Worm (Caenorhabditis elegans) whole organism, late embryonic: ENCODE results near the gene moc-1.

Source experiments
- C08G9.2 ChIP-seq: sonication (generic microtip); optimal IDR thresholded peaks from 2 replicates; lab custom pipeline; 2016; ENCODE audit warnings: mild to moderate bottlenecking, missing genetic modification characterization, moderate library complexity, missing compliant biosample characterization
- C38D4.7 ChIP-seq: fragments of 200-800 bp; sonication (Bioruptor generic); optimal IDR thresholded peaks from 2 replicates; lab custom pipeline; 2018; ENCODE audit warnings: mild to moderate bottlenecking, missing genetic modification characterization, moderate library complexity, missing compliant biosample characterization
- K02D7.2 ChIP-seq: sonication (generic microtip); optimal IDR thresholded peaks from 2 replicates; lab custom pipeline; 2017; ENCODE audit warnings: mild to moderate bottlenecking, missing genetic modification characterization, missing compliant biosample characterization
- K09A11.1 ChIP-seq: sonication (generic microtip); optimal IDR thresholded peaks from 2 replicates; lab custom pipeline; 2017; ENCODE audit warnings: antibody characterized with exemption, mild to moderate bottlenecking, missing genetic modification characterization, missing compliant biosample characterization; ENCODE audit not compliant: insufficient read depth
- Y22D7AL.16 ChIP-seq: sonication (generic microtip); optimal IDR thresholded peaks from 2 replicates; lab custom pipeline; 2016; ENCODE audit warnings: missing genetic modification characterization, missing compliant biosample characterization
- ama-1 ChIP-seq: fragments of 150-350 bp; optimal IDR thresholded peaks from 2 replicates; lab custom pipeline; 2014
- ceh-19 ChIP-seq: fragments of 200-800 bp; sonication (Bioruptor generic); optimal IDR thresholded peaks from 2 replicates; lab custom pipeline; 2018; ENCODE audit warnings: mild to moderate bottlenecking, missing genetic modification characterization, missing compliant biosample characterization
- ceh-2 ChIP-seq: sonication (generic microtip); optimal IDR thresholded peaks from 2 replicates; lab custom pipeline; 2016; ENCODE audit warnings: missing genotype, missing genetic modification characterization, missing compliant biosample characterization
- ceh-24 ChIP-seq: sonication (generic microtip); optimal IDR thresholded peaks from 2 replicates; lab custom pipeline; 2016; ENCODE audit warnings: mild to moderate bottlenecking, missing genetic modification characterization, missing compliant biosample characterization
- ceh-30 ChIP-seq: fragments of 150-350 bp; optimal IDR thresholded peaks from 2 replicates; lab custom pipeline; 2014; ENCODE audit warnings: missing biosample characterization, missing genetic modification characterization
- ceh-31 ChIP-seq: sonication (generic microtip); optimal IDR thresholded peaks from 2 replicates; lab custom pipeline; 2016; ENCODE audit warnings: missing genetic modification characterization, missing compliant biosample characterization
- che-1 ChIP-seq: sonication (generic microtip); optimal IDR thresholded peaks from 2 replicates; lab custom pipeline; 2016; ENCODE audit warnings: mild to moderate bottlenecking, missing genetic modification characterization, missing compliant biosample characterization
- ets-4 ChIP-seq: sonication (generic microtip); optimal IDR thresholded peaks from 2 replicates; lab custom pipeline; 2016; ENCODE audit warnings: missing genetic modification characterization, missing compliant biosample characterization
- eyg-1 ChIP-seq: sonication (generic microtip); optimal IDR thresholded peaks from 2 replicates; lab custom pipeline; 2016; ENCODE audit warnings: missing genotype, missing genetic modification characterization, missing compliant biosample characterization
- fkh-6 ChIP-seq: sonication (generic microtip); optimal IDR thresholded peaks from 2 replicates; lab custom pipeline; 2016; ENCODE audit warnings: missing genetic modification characterization, missing compliant biosample characterization
- gmeb-2 ChIP-seq: sonication (generic microtip); optimal IDR thresholded peaks from 2 replicates; lab custom pipeline; 2016; ENCODE audit warnings: missing genetic modification characterization, inconsistent platforms, missing compliant biosample characterization
- hlh-30 ChIP-seq: sonication (generic microtip); optimal IDR thresholded peaks from 2 replicates; lab custom pipeline; 2017; ENCODE audit warnings: antibody characterized with exemption, missing genetic modification characterization, missing compliant biosample characterization; ENCODE audit not compliant: insufficient read depth
- hlh-6 ChIP-seq: sonication (generic microtip); optimal IDR thresholded peaks from 2 replicates; lab custom pipeline; 2016; ENCODE audit warnings: missing genotype, missing genetic modification characterization, missing compliant biosample characterization
- lin-11 ChIP-seq: fragments of 200-800 bp; sonication (Bioruptor generic); optimal IDR thresholded peaks from 2 replicates; lab custom pipeline; 2018; ENCODE audit warnings: mild to moderate bottlenecking, missing genetic modification characterization, missing compliant biosample characterization
- nhr-232 ChIP-seq: sonication (generic microtip); optimal IDR thresholded peaks from 2 replicates; lab custom pipeline; 2016; ENCODE audit warnings: missing genetic modification characterization, missing compliant biosample characterization
- npax-4 ChIP-seq: sonication (generic microtip); optimal IDR thresholded peaks from 2 replicates; lab custom pipeline; 2016; ENCODE audit warnings: missing genetic modification characterization, missing compliant biosample characterization
- odd-2 ChIP-seq: sonication (generic microtip); optimal IDR thresholded peaks from 2 replicates; lab custom pipeline; 2017; ENCODE audit warnings: antibody characterized with exemption, mild to moderate bottlenecking, missing genetic modification characterization, missing compliant biosample characterization
- pha-2 ChIP-seq: sonication (generic microtip); optimal IDR thresholded peaks from 2 replicates; lab custom pipeline; 2017; ENCODE audit warnings: mild to moderate bottlenecking, missing genetic modification characterization, missing compliant biosample characterization
- pqm-1 ChIP-seq: sonication (generic microtip); optimal IDR thresholded peaks from 2 replicates; lab custom pipeline; 2016; ENCODE audit warnings: missing genetic modification characterization, missing compliant biosample characterization
- pros-1 ChIP-seq: fragments of 150-350 bp; optimal IDR thresholded peaks from 2 replicates; lab custom pipeline; 2014; ENCODE audit warnings: missing biosample characterization, missing genetic modification reagents, missing genetic modification characterization
- rnt-1 ChIP-seq: sonication (generic microtip); optimal IDR thresholded peaks from 2 replicates; lab custom pipeline; 2016; ENCODE audit warnings: missing genetic modification characterization, missing compliant biosample characterization
- sdc-2 ChIP-seq: sonication (generic microtip); optimal IDR thresholded peaks from 2 replicates; lab custom pipeline; 2016; ENCODE audit warnings: missing genotype, missing genetic modification characterization, missing compliant biosample characterization
- sox-4 ChIP-seq: sonication (generic microtip); optimal IDR thresholded peaks from 2 replicates; lab custom pipeline; 2017; ENCODE audit warnings: mild to moderate bottlenecking, missing genetic modification characterization, inconsistent platforms, missing compliant biosample characterization
- syd-9 ChIP-seq: sonication (generic microtip); optimal IDR thresholded peaks from 2 replicates; lab custom pipeline; 2016; ENCODE audit warnings: mild to moderate bottlenecking, missing genetic modification characterization, moderate library complexity, missing compliant biosample characterization
- tbx-7 ChIP-seq: sonication (generic microtip); optimal IDR thresholded peaks from 2 replicates; lab custom pipeline; 2016; ENCODE audit warnings: missing genotype, missing genetic modification characterization, missing compliant biosample characterization
- unc-3 ChIP-seq, 2 experiments: fragments of 200-800 bp in 1 of 2; sonication (Bioruptor generic) in 1 of 2; sonication (generic microtip) in 1 of 2; conservative IDR thresholded peaks in 1 of 2; optimal IDR thresholded peaks in 1 of 2; 2 replicates each; pipeline versions ENCODE4 v1.3.6 to Lab custom; 2016 to 2022; ENCODE audit warnings: missing compliant biosample characterization in 2 of 2, missing genetic modification characterization in 2 of 2, missing genetic modification reagents in 1 of 2
- unc-42 ChIP-seq: sonication (generic microtip); optimal IDR thresholded peaks from 2 replicates; lab custom pipeline; 2016; ENCODE audit warnings: missing genotype, missing genetic modification characterization, missing compliant biosample characterization
- unc-55 ChIP-seq: sonication (generic microtip); optimal IDR thresholded peaks from 2 replicates; lab custom pipeline; 2017; ENCODE audit warnings: missing biosample characterization, missing genetic modification reagents, missing genetic modification characterization
- zip-5 ChIP-seq: sonication (generic microtip); optimal IDR thresholded peaks from 2 replicates; lab custom pipeline; 2016; ENCODE audit warnings: missing genetic modification characterization, missing compliant biosample characterization
- ztf-16 ChIP-seq: sonication (generic microtip); optimal IDR thresholded peaks from 2 replicates; lab custom pipeline; 2017; ENCODE audit warnings: missing genetic modification characterization, missing compliant biosample characterization

moc-1 gene

ce11 chrX:10168534-10168933, 30.1 kb upstream of the moc-1 start:
- TF ChIP-seq ets-4 (tag; lab: Kevin White, UChicago): no peak
- TF ChIP-seq pha-2 (tag; lab: Kevin White, UChicago): no peak
- TF ChIP-seq unc-55 (GFP tag; lab: Kevin White, UChicago): no peak
- TF ChIP-seq, all 69 proteins: peak for 0

DNA sequence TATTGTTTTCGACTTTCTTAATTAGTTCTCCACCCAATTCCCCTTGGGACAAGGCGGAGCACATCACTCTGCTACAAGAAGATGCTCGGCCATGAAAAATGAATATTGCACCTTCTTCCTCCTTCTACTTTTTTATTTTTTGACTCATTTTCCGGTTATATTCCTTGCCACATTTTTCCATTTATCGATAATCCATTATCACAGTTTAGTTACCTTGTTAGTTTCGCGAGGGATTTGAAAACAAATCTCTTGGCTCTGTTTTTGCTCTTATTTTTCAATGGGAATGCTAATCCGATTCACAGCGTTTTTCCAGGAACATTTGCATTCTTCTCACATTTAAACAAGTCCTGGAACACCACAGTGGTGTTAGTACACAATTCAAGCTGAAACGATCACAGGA, 28.6 kb upstream of the moc-1 start, which contains the start of gene rnp-9:
rnp-9 (plus strand) TSS at position 301 of the 400 bp plus-strand sequence.
- TF ChIP-seq nhr-232 (no peak), syd-9 (tag; lab: Kevin White, UChicago) (no peak), pha-2 (tag; lab: Kevin White, UChicago) (no peak), sox-4 (tag; lab: Kevin White, UChicago) (no peak), ceh-2 (no peak), ceh-30 (tag; lab: Kevin White, UChicago) (no peak), pros-1 (tag; lab: Kevin White, UChicago) (no peak), C38D4.7 (GFP tag; lab: Kevin White, UChicago) (no peak), odd-2 (no peak), zip-5 (no peak), C08G9.2 (tag; lab: Kevin White, UChicago) (no peak), ama-1 (lab: Kevin White, UChicago) (no peak), ztf-16 (tag; lab: Kevin White, UChicago) (no peak), hlh-6 (tag; lab: Kevin White, UChicago) (no peak), Y22D7AL.16 (tag; lab: Kevin White, UChicago) (no peak), ceh-19 (GFP tag; lab: Kevin White, UChicago) (no peak), unc-3 (GFP tag; conservative IDR thresholded peaks at IDR 0.05; lab: Robert Waterston, UW) (no peak), unc-3 (tag; optimal IDR thresholded peaks at IDR 0.05; lab: Kevin White, UChicago) (no peak), gmeb-2 (tag; lab: Kevin White, UChicago) (no peak), ceh-31 (tag; lab: Kevin White, UChicago) (no peak)

DNA sequence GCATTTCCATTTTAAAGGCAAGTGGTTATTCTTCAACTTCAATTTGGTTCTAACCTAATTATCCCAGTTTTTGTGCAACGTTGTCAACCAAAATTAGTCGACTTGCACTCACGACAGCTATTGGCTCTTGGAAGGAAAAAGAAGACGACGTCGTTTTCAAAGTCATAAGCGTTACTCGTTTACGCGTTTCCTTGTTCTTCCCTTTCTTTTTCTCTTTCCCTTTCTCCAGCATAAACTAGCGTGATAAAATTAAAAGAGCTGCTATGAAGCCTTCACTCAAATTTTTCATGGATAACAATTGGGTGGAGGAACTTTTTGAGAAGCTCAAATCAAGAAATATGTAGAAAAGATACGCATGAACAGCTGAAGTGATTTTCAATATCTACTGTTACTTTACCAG, 24.8 kb upstream of the moc-1 start:
- TF ChIP-seq rnt-1 (tag; lab: Kevin White, UChicago): no peak
- TF ChIP-seq ceh-24 (tag; lab: Kevin White, UChicago): no peak
- no peak for TF ChIP-seq odd-2
- TF ChIP-seq Y22D7AL.16 (tag; lab: Kevin White, UChicago): no peak
- TF ChIP-seq eyg-1 (tag; lab: Kevin White, UChicago): no peak
- no peak for TF ChIP-seq fkh-6 (tag; lab: Kevin White, UChicago)
- no peak for TF ChIP-seq K09A11.1 (tag; lab: Kevin White, UChicago)
- TF ChIP-seq unc-42 (tag; lab: Kevin White, UChicago): peak; percentile 22

- TF ChIP-seq sdc-2 (tag; lab: Kevin White, UChicago) (no peak), pqm-1 (tag; lab: Kevin White, UChicago) (no peak), npax-4 (tag; lab: Kevin White, UChicago) (no peak), ceh-2 (no peak), K02D7.2 (tag; lab: Kevin White, UChicago) (no peak)
These were observed 24.1 kb upstream of the moc-1 start for ce11 chrX:10162476-10162875.

- TF ChIP-seq lin-11 (no peak), unc-42 (tag; lab: Kevin White, UChicago) (no peak), hlh-30 (no peak), zip-5 (no peak), tbx-7 (tag; lab: Kevin White, UChicago) (no peak), rnt-1 (tag; lab: Kevin White, UChicago) (no peak), ets-4 (tag; lab: Kevin White, UChicago) (no peak), nhr-232 (no peak), K02D7.2 (tag; lab: Kevin White, UChicago) (no peak), che-1 (tag; lab: Kevin White, UChicago) (no peak)
These were observed 21.8 kb upstream of the moc-1 start, which contains the start of gene F09B9.4 for ce11 chrX:10160097-10160677. F09B9.4 (plus strand) TSS chrX:10160627.
